Worm (Caenorhabditis elegans): ENCODE results near the gene D2089.8.

The D2089.8 gene

ce11 chrII:10639110-10639509, 23.5 kb downstream of the D2089.8 start, which contains the start of gene M28.9:
Gene M28.9 (plus strand): TSS chrII:10639410.
- TF ChIP-seq egl-27 (tag; optimal IDR thresholded peaks at IDR 0.05) (no peak), sox-4 (tag; optimal IDR thresholded peaks at IDR 0.05) (no peak), ceh-63 (GFP tag; optimal IDR thresholded peaks at IDR 0.05) (no peak), nhr-90 (tag; optimal IDR thresholded peaks at IDR 0.05; ENCODE audit: poor library complexity) (no peak), nhr-85 (tag) (no peak), lin-39 (tag; optimal IDR thresholded peaks at IDR 0.05) (no peak), Y116A8C.19 (tag; optimal IDR thresholded peaks at IDR 0.05; ENCODE audit: borderline replicate concordance) (no peak), pqm-1 (tag; optimal IDR thresholded peaks at IDR 0.05) (no peak), unc-30 (tag; optimal IDR thresholded peaks at IDR 0.05) (no peak), sptf-1 (tag; optimal IDR thresholded peaks at IDR 0.05) (no peak), ceh-8 (GFP tag; optimal IDR thresholded peaks at IDR 0.05) (no peak), aly-2 (tag; optimal IDR thresholded peaks at IDR 0.05) (no peak), ceh-90 (tag; optimal IDR thresholded peaks at IDR 0.05) (no peak), nhr-19 (GFP tag; conservative IDR thresholded peaks at IDR 0.05) (no peak), nhr-76 (tag; optimal IDR thresholded peaks at IDR 0.05) (no peak), pax-3 (tag; optimal IDR thresholded peaks at IDR 0.05) (no peak), lin-13 (GFP tag; optimal IDR thresholded peaks at IDR 0.05) (no peak)

ce11 chrII:10630944-10631343, 31.6 kb downstream of the D2089.8 start:
- TF ChIP-seq egl-27 (tag; optimal IDR thresholded peaks at IDR 0.05) (no peak), elt-2 (tag; optimal IDR thresholded peaks at IDR 0.05) (no peak), lin-39 (tag; optimal IDR thresholded peaks at IDR 0.05) (no peak), tlp-1 (tag; optimal IDR thresholded peaks at IDR 0.05) (no peak), fkh-8 (tag; optimal IDR thresholded peaks at IDR 0.05) (no peak), fos-1 (tag; optimal IDR thresholded peaks at IDR 0.05) (no peak), snu-23 (GFP tag; optimal IDR thresholded peaks at IDR 0.05) (no peak), isw-1 (GFP tag; IDR thresholded peaks at IDR 0.05) (no peak), ceh-88 (GFP tag; IDR thresholded peaks at IDR 0.05) (no peak), nhr-90 (tag; optimal IDR thresholded peaks at IDR 0.05; ENCODE audit: poor library complexity) (no peak), nhr-11 (tag; optimal IDR thresholded peaks at IDR 0.05) (no peak), mab-9 (GFP tag; IDR thresholded peaks at IDR 0.05) (no peak), egl-13 (tag; optimal IDR thresholded peaks at IDR 0.05) (no peak), jun-1 (tag; optimal IDR thresholded peaks at IDR 0.05) (no peak), dpl-1 (GFP tag; optimal IDR thresholded peaks at IDR 0.05) (no peak), C04F5.9 (tag; optimal IDR thresholded peaks at IDR 0.05) (no peak), ztf-4 (tag; optimal IDR thresholded peaks at IDR 0.05) (no peak), nhr-85 (tag) (no peak)

ce11 chrII:10627963-10628362, 34.6 kb downstream of the D2089.8 start, which contains the start of gene M28.8:
Gene M28.8 (plus strand): TSS chrII:10628263.
- TF ChIP-seq ama-1 (optimal IDR thresholded peaks at IDR 0.05), result no peak
- no peak for TF ChIP-seq nhr-28 (tag; optimal IDR thresholded peaks at IDR 0.05)
- no peak for TF ChIP-seq unc-86 (tag; optimal IDR thresholded peaks at IDR 0.05)
- no peak for TF ChIP-seq hlh-17 (GFP tag; optimal IDR thresholded peaks at IDR 0.05; ENCODE audit: borderline replicate concordance)
- TF ChIP-seq hlh-4 (tag; optimal IDR thresholded peaks at IDR 0.05), result no peak
- TF ChIP-seq fos-1 (tag; optimal IDR thresholded peaks at IDR 0.05), result no peak
- no peak for TF ChIP-seq ets-5 (GFP tag; IDR thresholded peaks at IDR 0.05)
- no peak for TF ChIP-seq ceh-90 (tag; optimal IDR thresholded peaks at IDR 0.05)
- TF ChIP-seq nhr-90 (tag; optimal IDR thresholded peaks at IDR 0.05; ENCODE audit: poor library complexity), result no peak
- no peak for TF ChIP-seq nhr-71 (tag; optimal IDR thresholded peaks at IDR 0.05)
- no peak for TF ChIP-seq mef-2 (tag; optimal IDR thresholded peaks at IDR 0.05)
- TF ChIP-seq nhr-76 (tag; optimal IDR thresholded peaks at IDR 0.05), result no peak
- no peak for TF ChIP-seq skn-1 (tag; optimal IDR thresholded peaks at IDR 0.05)
- no peak for TF ChIP-seq lir-3 (tag; optimal IDR thresholded peaks at IDR 0.05; ENCODE audit: poor library complexity)

Data from whole organism, L1 larva.